Fruit fly (Drosophila melanogaster) whole organism, embryonic: ENCODE data around the gene Pstk.
A peak's percentile ranks its signal among the peaks of the same experiment; 100 is the strongest.

Experiments
- CG11085 ChIP-seq: fragments of 200-800 bp; sonication (Bioruptor generic); IDR thresholded peaks from 2 replicates; pipeline ENCODE4 v1.3.6; 2022; ENCODE audit warnings: missing biosample characterization, missing genetic modification characterization
- CG11456 ChIP-seq: fragments of 200-800 bp; sonication (Bioruptor generic); IDR thresholded peaks from 3 replicates; pipeline ENCODE4 v1.3.6; 2022; ENCODE audit warnings: missing biosample characterization, missing genetic modification characterization
- CG11695 ChIP-seq: fragments of 200-800 bp; sonication (Bioruptor generic); IDR thresholded peaks from 3 replicates; pipeline ENCODE4 v1.3.6; 2022; ENCODE audit warnings: missing biosample characterization, missing genetic modification characterization
- CG13624 ChIP-seq: fragments of 200-800 bp; sonication (Bioruptor generic); optimal IDR thresholded peaks from 2 replicates; lab custom pipeline; 2016; ENCODE audit warnings: missing biosample characterization, missing genetic modification characterization
- CG15514 ChIP-seq: fragments of 200-800 bp; sonication (Bioruptor generic); optimal IDR thresholded peaks from 3 replicates; lab custom pipeline; 2017; ENCODE audit warnings: missing biosample characterization, missing genetic modification characterization, mild to moderate bottlenecking, moderate library complexity, missing genetic modification reagents
- CG16863 ChIP-seq: fragments of 200-800 bp; sonication (Bioruptor generic); optimal IDR thresholded peaks from 3 replicates; lab custom pipeline; 2016; ENCODE audit warnings: missing biosample characterization, missing genetic modification characterization
- CG17568 ChIP-seq: fragments of 200-800 bp; sonication (Bioruptor generic); optimal IDR thresholded peaks from 2 replicates; lab custom pipeline; 2018; ENCODE audit warnings: missing biosample characterization, mild to moderate bottlenecking, missing genetic modification characterization, moderate library complexity
- CG18599 ChIP-seq: fragments of 200-800 bp; sonication (Bioruptor generic); optimal IDR thresholded peaks from 3 replicates; lab custom pipeline; 2017; ENCODE audit warnings: missing biosample characterization, missing genetic modification characterization, mild to moderate bottlenecking, moderate library complexity, missing genetic modification reagents
- CG32532 ChIP-seq: fragments of 200-800 bp; sonication (Bioruptor generic); IDR thresholded peaks from 2 replicates; pipeline ENCODE4 v1.3.6; 2022; ENCODE audit warnings: missing biosample characterization, missing genetic modification characterization
- CG34376 ChIP-seq: fragments of 200-800 bp; sonication (Bioruptor generic); optimal IDR thresholded peaks from 2 replicates; lab custom pipeline; 2018; ENCODE audit warnings: missing biosample characterization, mild to moderate bottlenecking, missing genetic modification characterization
- CG4707 ChIP-seq: fragments of 200-800 bp; sonication (Bioruptor generic); optimal IDR thresholded peaks from 2 replicates; lab custom pipeline; 2018; ENCODE audit warnings: missing biosample characterization, mild to moderate bottlenecking, missing genetic modification characterization, moderate library complexity
- CG5245 ChIP-seq: fragments of 200-800 bp; sonication (Bioruptor generic); optimal IDR thresholded peaks from 3 replicates; lab custom pipeline; 2016; ENCODE audit warnings: missing biosample characterization, missing genetic modification characterization
- CG6175 ChIP-seq: fragments of 200-800 bp; sonication (Bioruptor generic); IDR thresholded peaks from 3 replicates; pipeline ENCODE4 v1.3.6; 2022; ENCODE audit warnings: missing biosample characterization, missing genetic modification characterization
- CG7745 ChIP-seq: fragments of 200-800 bp; sonication (Bioruptor generic); optimal IDR thresholded peaks from 2 replicates; lab custom pipeline; 2018; ENCODE audit warnings: missing biosample characterization, mild to moderate bottlenecking, missing genetic modification characterization, moderate library complexity
- CG7928 ChIP-seq: fragments of 200-800 bp; sonication (Bioruptor generic); optimal IDR thresholded peaks from 2 replicates; lab custom pipeline; 2017; ENCODE audit warnings: missing biosample characterization, mild to moderate bottlenecking, missing genetic modification characterization
- CG8281 ChIP-seq: fragments of 200-800 bp; sonication (Bioruptor generic); optimal IDR thresholded peaks from 2 replicates; lab custom pipeline; 2018; ENCODE audit warnings: missing biosample characterization, mild to moderate bottlenecking, missing genetic modification characterization, moderate library complexity
- CTCF ChIP-seq: fragments of 200-800 bp; sonication (Bioruptor generic); optimal IDR thresholded peaks from 2 replicates; lab custom pipeline; 2017; ENCODE audit warnings: missing biosample characterization, mild to moderate bottlenecking, missing genetic modification characterization, moderate library complexity
- Camta ChIP-seq: fragments of 200-800 bp; sonication (Bioruptor generic); optimal IDR thresholded peaks from 2 replicates; lab custom pipeline; 2016; ENCODE audit warnings: missing biosample characterization, missing genetic modification characterization
- E2f2 ChIP-seq: fragments of 200-800 bp; sonication (Bioruptor generic); IDR thresholded peaks from 2 replicates; pipeline ENCODE4 v1.3.6; 2022; ENCODE audit warnings: missing biosample characterization, missing genetic modification characterization
- Elba2 ChIP-seq: fragments of 200-800 bp; sonication (Bioruptor generic); optimal IDR thresholded peaks from 3 replicates; lab custom pipeline; 2016; ENCODE audit warnings: missing biosample characterization, missing genetic modification characterization
- HHEX ChIP-seq: fragments of 200-800 bp; sonication (Bioruptor generic); optimal IDR thresholded peaks from 3 replicates; lab custom pipeline; 2017; ENCODE audit warnings: missing biosample characterization, mild to moderate bottlenecking, missing genetic modification characterization, missing genetic modification reagents
- HLH4C ChIP-seq: fragments of 200-800 bp; sonication (Bioruptor generic); IDR thresholded peaks from 3 replicates; pipeline ENCODE4 v1.3.6; 2022; ENCODE audit warnings: missing biosample characterization, missing genetic modification characterization; ENCODE audit not compliant: partially characterized antibody
- HLH54F ChIP-seq: fragments of 200-800 bp; sonication (Bioruptor generic); optimal IDR thresholded peaks from 3 replicates; lab custom pipeline; 2016; ENCODE audit warnings: missing biosample characterization, missing genetic modification characterization
- Hmx ChIP-seq: fragments of 200-800 bp; sonication (Bioruptor generic); optimal IDR thresholded peaks from 2 replicates; lab custom pipeline; 2016; ENCODE audit warnings: missing biosample characterization, missing genetic modification characterization
- Hsf ChIP-seq: fragments of 200-800 bp; sonication (Bioruptor generic); optimal IDR thresholded peaks from 3 replicates; lab custom pipeline; 2016; ENCODE audit warnings: missing biosample characterization, missing genetic modification characterization
- MTF-1 ChIP-seq: fragments of 200-800 bp; sonication (Bioruptor generic); optimal IDR thresholded peaks from 2 replicates; lab custom pipeline; 2018; ENCODE audit warnings: missing biosample characterization, mild to moderate bottlenecking, missing genetic modification characterization, borderline replicate concordance
- Meics ChIP-seq: fragments of 200-800 bp; sonication (Bioruptor generic); optimal IDR thresholded peaks from 2 replicates; lab custom pipeline; 2017; ENCODE audit warnings: missing biosample characterization, mild to moderate bottlenecking, missing genetic modification characterization
- NFAT ChIP-seq: fragments of 200-800 bp; sonication (Bioruptor generic); IDR thresholded peaks from 2 replicates; pipeline ENCODE4 v1.3.6; 2022; ENCODE audit warnings: missing biosample characterization, missing genetic modification characterization
- Oaz ChIP-seq: fragments of 200-800 bp; sonication (Bioruptor generic); IDR thresholded peaks from 2 replicates; pipeline ENCODE4 v1.3.6; 2022; ENCODE audit warnings: missing biosample characterization, missing genetic modification characterization
- aop ChIP-seq: fragments of 200-800 bp; sonication (Bioruptor generic); IDR thresholded peaks from 2 replicates; pipeline ENCODE4 v1.3.6; 2022; ENCODE audit warnings: missing biosample characterization, missing genetic modification characterization
- cg ChIP-seq: fragments of 200-800 bp; sonication (Bioruptor generic); optimal IDR thresholded peaks from 3 replicates; lab custom pipeline; 2019; ENCODE audit warnings: missing biosample characterization, mild to moderate bottlenecking, missing genetic modification characterization, moderate library complexity
- dmrt99B ChIP-seq: fragments of 200-800 bp; sonication (Bioruptor generic); optimal IDR thresholded peaks from 2 replicates; lab custom pipeline; 2018; ENCODE audit warnings: missing biosample characterization, mild to moderate bottlenecking, missing genetic modification characterization, moderate library complexity
- en ChIP-seq: fragments of 200-800 bp; sonication (Bioruptor generic); optimal IDR thresholded peaks from 2 replicates; lab custom pipeline; 2016; ENCODE audit warnings: missing biosample characterization, missing genetic modification characterization
- esg ChIP-seq: fragments of 200-800 bp; sonication (Bioruptor generic); conservative IDR thresholded peaks from 2 replicates; pipeline ENCODE4 v1.3.6; 2022; ENCODE audit warnings: missing biosample characterization, missing genetic modification characterization
- ewg ChIP-seq: fragments of 200-800 bp; sonication (Bioruptor generic); optimal IDR thresholded peaks from 3 replicates; lab custom pipeline; 2017; ENCODE audit warnings: mild to moderate bottlenecking, missing biosample characterization, missing genetic modification reagents, missing genetic modification characterization
- grau ChIP-seq: fragments of 200-800 bp; optimal IDR thresholded peaks from 3 replicates; lab custom pipeline; 2019; ENCODE audit warnings: missing biosample characterization, mild to moderate bottlenecking, missing genetic modification characterization, moderate library complexity
- gsb ChIP-seq: fragments of 200-800 bp; sonication (Bioruptor generic); IDR thresholded peaks from 2 replicates; pipeline ENCODE4 v1.3.6; 2022; ENCODE audit warnings: missing biosample characterization, missing genetic modification characterization
- h ChIP-seq: fragments of >200 bp; optimal IDR thresholded peaks from 2 replicates; lab custom pipeline; 2017
- jing ChIP-seq: fragments of 200-800 bp; sonication (Bioruptor generic); optimal IDR thresholded peaks from 2 replicates; lab custom pipeline; 2018; ENCODE audit warnings: missing biosample characterization, mild to moderate bottlenecking, missing genetic modification characterization
- ken ChIP-seq: fragments of 200-800 bp; sonication (Bioruptor generic); IDR thresholded peaks from 3 replicates; pipeline ENCODE4 v1.3.6; 2022; ENCODE audit warnings: missing biosample characterization, missing genetic modification characterization
- lmd ChIP-seq: fragments of 200-800 bp; sonication (Bioruptor generic); IDR thresholded peaks from 2 replicates; pipeline ENCODE4 v1.3.6; 2022; ENCODE audit warnings: missing biosample characterization, missing genetic modification characterization
- rib ChIP-seq: fragments of 200-800 bp; sonication (Bioruptor generic); IDR thresholded peaks from 2 replicates; pipeline ENCODE4 v1.3.6; 2022; ENCODE audit warnings: missing biosample characterization, missing genetic modification characterization
- row ChIP-seq: fragments of 200-800 bp; sonication (Bioruptor generic); IDR thresholded peaks from 3 replicates; pipeline ENCODE4 v1.3.6; 2022; ENCODE audit warnings: missing biosample characterization, missing genetic modification characterization
- sc ChIP-seq, 3 experiments: fragments of >200 bp in 2 of 3; fragments of 200-800 bp in 1 of 3; sonication (Bioruptor generic) in 1 of 3; optimal IDR thresholded peaks; 2 replicates in 2 of 3; 3 replicates in 1 of 3; lab custom pipeline; 2017; ENCODE audit warnings: mild to moderate bottlenecking in 1 of 3, missing biosample characterization in 1 of 3, missing genetic modification characterization in 1 of 3, missing genetic modification reagents in 1 of 3
- sim ChIP-seq: fragments of 200-800 bp; sonication (Bioruptor generic); IDR thresholded peaks from 2 replicates; pipeline ENCODE4 v1.3.6; 2022; ENCODE audit warnings: missing biosample characterization, missing genetic modification characterization
- sqz ChIP-seq: fragments of 200-800 bp; sonication (Bioruptor generic); optimal IDR thresholded peaks from 3 replicates; lab custom pipeline; 2018; ENCODE audit warnings: missing biosample characterization, mild to moderate bottlenecking, missing genetic modification characterization
- sr ChIP-seq: fragments of 200-800 bp; sonication (Bioruptor generic); IDR thresholded peaks from 3 replicates; pipeline ENCODE4 v1.3.6; 2022; ENCODE audit warnings: missing biosample characterization, missing genetic modification characterization
- stwl ChIP-seq: fragments of 200-800 bp; sonication (Bioruptor generic); optimal IDR thresholded peaks from 3 replicates; lab custom pipeline; 2018; ENCODE audit warnings: missing biosample characterization, mild to moderate bottlenecking, missing genetic modification characterization, moderate library complexity
- sug ChIP-seq: fragments of 200-800 bp; optimal IDR thresholded peaks from 2 replicates; lab custom pipeline; 2019; ENCODE audit warnings: missing biosample characterization, mild to moderate bottlenecking, missing genetic modification characterization, moderate library complexity
- toy ChIP-seq: fragments of 200-800 bp; sonication (Bioruptor generic); IDR thresholded peaks from 2 replicates; pipeline ENCODE4 v1.3.6; 2022; ENCODE audit warnings: missing biosample characterization, missing genetic modification characterization
- wek ChIP-seq: fragments of 200-800 bp; sonication (Bioruptor generic); optimal IDR thresholded peaks from 3 replicates; lab custom pipeline; 2018; ENCODE audit warnings: missing biosample characterization, mild to moderate bottlenecking, missing genetic modification characterization, moderate library complexity

The Pstk gene

DNA sequence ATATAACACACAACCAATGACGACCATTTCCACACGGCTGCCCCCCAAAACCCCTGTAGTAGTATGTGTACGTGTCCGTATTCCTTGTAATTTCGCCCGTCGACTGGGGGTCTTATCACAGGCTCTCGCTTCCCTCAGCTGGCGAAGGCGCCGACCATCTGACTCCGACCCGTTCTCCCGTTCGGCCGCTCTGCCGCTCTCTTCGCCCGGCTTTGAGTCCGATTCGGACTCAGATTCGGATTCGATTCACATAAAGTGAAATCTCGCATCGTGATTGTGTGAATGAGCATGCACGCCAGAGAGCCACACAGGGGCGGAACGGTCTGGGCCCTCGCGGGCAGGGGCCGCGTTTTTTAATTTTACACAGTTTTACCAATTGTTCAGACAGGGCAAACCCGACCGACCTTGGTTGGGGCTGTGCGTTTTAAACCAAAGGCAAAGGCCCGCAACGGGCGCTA lies 47.4 kb upstream of the Pstk start (continued):
- TF ChIP-seq MTF-1 (GFP tag; lab: Kevin White, UChicago) (no peak), rib (GFP tag; lab: Robert Waterston, UW) (0 out of 2 replicates have a peak, but pooled peaks have one; percentile 13), en (no peak), h (no peak), NFAT (GFP tag; lab: Robert Waterston, UW) (peak; percentile 85), CG13624 (GFP tag; lab: Kevin White, UChicago) (peak; percentile 50), Meics (GFP tag; lab: Kevin White, UChicago) (peak; percentile 24), jing (GFP tag; lab: Kevin White, UChicago) (no peak), lmd (GFP tag; lab: Robert Waterston, UW) (peak; percentile 62), row (GFP tag; lab: Robert Waterston, UW) (peak; percentile 96), CG7745 (tag; lab: Kevin White, UChicago) (no peak), dmrt99B (tag; lab: Kevin White, UChicago) (peak; percentile 9), CG4707 (GFP tag; lab: Kevin White, UChicago) (no peak), HLH54F (GFP tag; lab: Kevin White, UChicago) (no peak), CG16863 (GFP tag; lab: Kevin White, UChicago) (peak; percentile 20), CG32532 (peak; percentile 78), wek (no peak), CG11085 (GFP tag; lab: Robert Waterston, UW) (0 out of 2 replicates have a peak, but pooled peaks have one; percentile 13), sug (peak; percentile 86), cg (GFP tag; lab: Kevin White, UChicago) (peak; percentile 65), CG17568 (no peak), CG8281 (tag; lab: Kevin White, UChicago) (no peak), Elba2 (no peak), CG7928 (no peak), Hmx (GFP tag; lab: Kevin White, UChicago) (no peak), Camta (GFP tag; lab: Kevin White, UChicago) (peak; percentile 5), stwl (tag; lab: Kevin White, UChicago) (no peak), sc (optimal IDR thresholded peaks at IDR 0.05; lab: Kevin White, UChicago) (no peak), sc (GFP tag; optimal IDR thresholded peaks at IDR 0.05; lab: Kevin White, UChicago) (no peak), CG5245 (GFP tag; lab: Kevin White, UChicago) (no peak), CG11456 (GFP tag; lab: Robert Waterston, UW) (peak; percentile 88), gsb (peak; percentile 48; the same call in 1 of the 2 replicates), CG18599 (GFP tag; lab: Kevin White, UChicago) (peak; percentile 25), sim (no peak), esg (GFP tag; lab: Robert Waterston, UW) (no peak; the same call in 1 of the 2 replicates), CG15514 (GFP tag; lab: Kevin White, UChicago) (peak; percentile 4), toy (GFP tag; lab: Robert Waterston, UW) (0 out of 2 replicates have a peak, but pooled peaks have one; percentile 19), HHEX (GFP tag; lab: Kevin White, UChicago) (no peak), HLH4C (GFP tag; lab: Robert Waterston, UW) (peak; percentile 57; the same call in 2 of the 3 replicates), Hsf (GFP tag; lab: Kevin White, UChicago) (peak; percentile 22), grau (peak; percentile 35), ken (peak; percentile 30; the same call in 1 of the 3 replicates), Oaz (GFP tag; lab: Robert Waterston, UW) (no peak), CG11695 (GFP tag; lab: Robert Waterston, UW) (no peak), sqz (no peak), CG6175 (GFP tag; lab: Robert Waterston, UW) (no peak), aop (GFP tag; lab: Robert Waterston, UW) (no peak), CG34376 (GFP tag; lab: Kevin White, UChicago) (peak; percentile 19), ewg (GFP tag; lab: Kevin White, UChicago) (no peak), sr (GFP tag; lab: Robert Waterston, UW) (no peak), E2f2 (peak; percentile 20; the same call in 1 of the 2 replicates), CTCF (GFP tag; lab: Kevin White, UChicago) (no peak)
